Worm (Caenorhabditis elegans) whole organism, midembryonic: ENCODE measurements around the gene ins-8.

Experiments
- T22C8.4 ChIP-seq: fragments of 200-800 bp; sonication (Bioruptor generic); IDR thresholded peaks from 2 replicates; pipeline ENCODE4 v1.3.6; 2022; ENCODE audit warnings: missing genetic modification characterization, missing compliant biosample characterization
- flt-1 ChIP-seq: fragments of 200-800 bp; sonication (Bioruptor generic); IDR thresholded peaks from 2 replicates; pipeline ENCODE4 v1.3.6; 2022; ENCODE audit warnings: missing genetic modification characterization, missing compliant biosample characterization
- klf-2 ChIP-seq: fragments of 200-800 bp; sonication (Bioruptor generic); conservative IDR thresholded peaks from 2 replicates; pipeline ENCODE4 v1.3.6; 2022; ENCODE audit warnings: missing genetic modification reagents, missing genetic modification characterization, missing compliant biosample characterization
- med-1 ChIP-seq: sonication (generic microtip); optimal IDR thresholded peaks from 2 replicates; lab custom pipeline; 2017; ENCODE audit warnings: missing genetic modification characterization, mild to moderate bottlenecking, missing compliant biosample characterization, antibody characterized with exemption, missing genetic modification reagents; ENCODE audit not compliant: insufficient read depth
- ref-1 ChIP-seq: fragments of 200-800 bp; sonication (Bioruptor generic); conservative IDR thresholded peaks from 2 replicates; pipeline ENCODE4 v1.3.6; 2022; ENCODE audit warnings: missing genetic modification reagents, missing genetic modification characterization, missing compliant biosample characterization
- ztf-23 ChIP-seq: fragments of 200-800 bp; sonication (Bioruptor generic); IDR thresholded peaks from 2 replicates; pipeline ENCODE4 v1.3.6; 2022; ENCODE audit warnings: missing genetic modification reagents, missing genetic modification characterization, missing compliant biosample characterization
- ztf-29 ChIP-seq: fragments of 200-800 bp; sonication (Bioruptor generic); IDR thresholded peaks from 2 replicates; pipeline ENCODE4 v1.3.6; 2022; ENCODE audit warnings: missing genetic modification reagents, missing genetic modification characterization, missing compliant biosample characterization

ce11 chrIV:9673206-9673605 is 7.5 kb downstream of the ins-8 start:
- TF ChIP-seq ztf-23 (no peak), ref-1 (no peak), flt-1 (GFP tag; lab: Robert Waterston, UW) (no peak), med-1 (no peak), klf-2 (GFP tag; lab: Robert Waterston, UW) (no peak), ztf-29 (GFP tag; lab: Robert Waterston, UW) (no peak), T22C8.4 (GFP tag; lab: Robert Waterston, UW) (no peak)
